Fruit fly (Drosophila melanogaster) whole organism: ENCODE data around the gene CG13074.

ENCODE experiments used
- CG8478 ChIP-seq: fragments of >200 bp; optimal IDR thresholded peaks from 2 replicates; lab custom pipeline; 2018; ENCODE audit warnings: inconsistent platforms
- Dll ChIP-seq: fragments of >200 bp; optimal IDR thresholded peaks from 2 replicates; lab custom pipeline; 2017
- psq ChIP-seq: fragments of >200 bp; optimal IDR thresholded peaks from 2 replicates; lab custom pipeline; 2017
- usp ChIP-seq: fragments of >200 bp; optimal IDR thresholded peaks from 2 replicates; lab custom pipeline; 2017; ENCODE audit warnings: missing biosample characterization, missing genetic modification characterization, mixed read lengths

DNA sequence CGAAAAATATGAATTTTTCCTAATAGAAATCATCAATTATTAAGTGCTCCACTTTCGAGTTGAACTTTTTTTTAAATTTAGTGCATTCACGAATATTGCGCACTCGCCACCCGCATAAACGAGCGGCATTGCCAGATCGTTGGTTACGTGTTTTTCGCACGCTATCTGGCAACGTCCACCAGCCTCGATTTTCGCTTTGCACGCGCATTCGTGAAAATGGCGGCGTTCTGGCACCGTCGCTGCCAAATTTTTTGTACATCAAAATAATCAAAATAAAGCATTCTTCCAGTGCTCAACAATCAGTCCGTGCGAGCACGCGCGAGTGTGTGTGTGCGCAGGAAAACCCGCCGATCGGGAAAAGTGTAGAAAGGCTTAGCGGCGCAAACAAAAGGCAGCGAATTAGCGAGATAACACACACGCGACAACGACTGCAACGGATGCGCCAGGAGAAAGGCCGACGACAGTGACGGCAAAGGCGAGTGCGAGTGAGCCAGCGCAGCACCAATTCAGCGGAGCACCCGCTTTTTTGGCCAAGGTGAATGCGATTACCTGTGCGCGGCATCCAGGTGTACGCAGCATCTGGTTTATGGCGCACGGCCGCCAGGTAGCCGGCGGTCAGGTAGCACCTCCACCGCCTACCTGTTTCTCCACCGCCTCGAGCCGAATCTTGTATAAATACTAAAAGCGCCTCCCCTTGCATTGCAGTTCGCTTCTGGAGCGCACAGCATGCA is 16.5 kb upstream of the CG13074 start:
- TF ChIP-seq CG8478 (lab: Kevin White, UChicago) = no peak
- TF ChIP-seq Dll (lab: Kevin White, UChicago) = no peak
- TF ChIP-seq psq (lab: Kevin White, UChicago) = no peak
- TF ChIP-seq usp = no peak
